Fruit fly (Drosophila melanogaster): Measurements from ENCODE around the gene TORIP.

The TORIP gene

dm6 chr3L:19834143-19834794, 29.4 kb upstream of the TORIP start, which contains the start of the genes trc and CG32221 (continued):
- TF ChIP-seq mld (GFP tag; IDR thresholded peaks at IDR 0.05; ENCODE audit: partially characterized antibody): peak; percentile 39; the same call in 1 of the 3 replicates
- TF ChIP-seq CHES-1-like (GFP tag; optimal IDR thresholded peaks at IDR 0.05): peak; percentile 15
- peak; percentile 53 for TF ChIP-seq CG10267 (tag; optimal IDR thresholded peaks at IDR 0.05)
- TF ChIP-seq CG30431 (GFP tag; optimal IDR thresholded peaks at IDR 0.05): no peak
- TF ChIP-seq CG17802 (tag; optimal IDR thresholded peaks at IDR 0.05): peak; percentile 36
- no peak for TF ChIP-seq CG4282 (GFP tag; optimal IDR thresholded peaks at IDR 0.05)
- TF ChIP-seq nom (GFP tag; optimal IDR thresholded peaks at IDR 0.05): peak; percentile 54
- TF ChIP-seq CG11247 (GFP tag; IDR thresholded peaks at IDR 0.05): peak; percentile 61
- no peak for TF ChIP-seq CG9215 (GFP tag; IDR thresholded peaks at IDR 0.05)
- TF ChIP-seq CG9876 (GFP tag; optimal IDR thresholded peaks at IDR 0.05): peak; percentile 30
- no peak for TF ChIP-seq CG13296 (GFP tag; optimal IDR thresholded peaks at IDR 0.05)
- 0 out of 3 replicates have a peak, but pooled peaks have one; percentile 20 for TF ChIP-seq Doc3 (GFP tag; IDR thresholded peaks at IDR 0.05; ENCODE audit: partially characterized antibody)
- TF ChIP-seq tna (GFP tag; IDR thresholded peaks at IDR 0.05; ENCODE audit: partially characterized antibody): peak; percentile 36; the same call in 1 of the 2 replicates
- TF ChIP-seq CG12769 (tag; optimal IDR thresholded peaks at IDR 0.05): no peak
- TF ChIP-seq fu2 (GFP tag; optimal IDR thresholded peaks at IDR 0.05): no peak
- peak; percentile 10 for TF ChIP-seq CG10654 (GFP tag; optimal IDR thresholded peaks at IDR 0.05)
- peak; percentile 37 for TF ChIP-seq CG33557 (GFP tag; optimal IDR thresholded peaks at IDR 0.05)
- TF ChIP-seq bbx (GFP tag; IDR thresholded peaks at IDR 0.05; ENCODE audit: partially characterized antibody): peak; percentile 81
- TF ChIP-seq bab2 (GFP tag; optimal IDR thresholded peaks at IDR 0.05): no peak
- TF ChIP-seq nerfin-1 (tag; optimal IDR thresholded peaks at IDR 0.05): peak; percentile 54
- no peak for TF ChIP-seq en (GFP tag; optimal IDR thresholded peaks at IDR 0.05)
- TF ChIP-seq Ets65A (GFP tag): peak; percentile 94
- TF ChIP-seq CrebB (tag; optimal IDR thresholded peaks at IDR 0.05): peak; percentile 33
- peak; percentile 47 for TF ChIP-seq Dp (GFP tag; optimal IDR thresholded peaks at IDR 0.05)
- TF ChIP-seq CG12391 (tag; optimal IDR thresholded peaks at IDR 0.05): peak; percentile 53
- no peak for TF ChIP-seq CG5180 (GFP tag; optimal IDR thresholded peaks at IDR 0.05)
- no peak for TF ChIP-seq Hr3 (GFP tag; optimal IDR thresholded peaks at IDR 0.05)
- TF ChIP-seq Rx (GFP tag; IDR thresholded peaks at IDR 0.05): peak; percentile 59
- no peak for TF ChIP-seq Nf-YA (GFP tag; IDR thresholded peaks at IDR 0.05)
- peak; percentile 58 for TF ChIP-seq CG10431 (GFP tag; optimal IDR thresholded peaks at IDR 0.05)
- no peak for TF ChIP-seq sc (optimal IDR thresholded peaks at IDR 0.05)
- TF ChIP-seq sc (GFP tag; optimal IDR thresholded peaks at IDR 0.05): peak; percentile 20
- no peak for TF ChIP-seq GATAe (GFP tag; conservative IDR thresholded peaks at IDR 0.05)
- peak; percentile 94 for TF ChIP-seq HLHmδ (GFP tag; optimal IDR thresholded peaks at IDR 0.05)
- TF ChIP-seq CG17328 (GFP tag; IDR thresholded peaks at IDR 0.05): peak; percentile 45; the same call in 1 of the 2 replicates
- no peak for TF ChIP-seq corto (GFP tag; optimal IDR thresholded peaks at IDR 0.05)
- no peak for TF ChIP-seq CG6683 (GFP tag; optimal IDR thresholded peaks at IDR 0.05)
- TF ChIP-seq tup (GFP tag; optimal IDR thresholded peaks at IDR 0.05): no peak
- TF ChIP-seq CG13424 (tag; optimal IDR thresholded peaks at IDR 0.05): peak; percentile 54
- no peak for TF ChIP-seq CG3726 (GFP tag; IDR thresholded peaks at IDR 0.05)
- peak; percentile 50 for TF ChIP-seq CG2120 (GFP tag; optimal IDR thresholded peaks at IDR 0.05)
- TF ChIP-seq CG7556 (GFP tag; optimal IDR thresholded peaks at IDR 0.05): no peak
- TF ChIP-seq CG7271 (tag; optimal IDR thresholded peaks at IDR 0.05): no peak
- TF ChIP-seq Asciz (GFP tag; optimal IDR thresholded peaks at IDR 0.05): no peak
- peak; percentile 43 for TF ChIP-seq HmgZ (tag; optimal IDR thresholded peaks at IDR 0.05)
- no peak for TF ChIP-seq ham (GFP tag; IDR thresholded peaks at IDR 0.05)
- TF ChIP-seq CG14667 (GFP tag; IDR thresholded peaks at IDR 0.05): no peak
- TF ChIP-seq MTF-1 (GFP tag; optimal IDR thresholded peaks at IDR 0.05; ENCODE audit: borderline replicate concordance): peak; percentile 58
- no peak for TF ChIP-seq CG13894 (tag; optimal IDR thresholded peaks at IDR 0.05)
